Worm (Caenorhabditis elegans) whole organism, L4 larva: ENCODE measurements around the gene ZK105.13.

ENCODE experiments used
- D1046.2 ChIP-seq: fragments of 200-800 bp; sonication (Bioruptor generic); IDR thresholded peaks from 2 replicates; pipeline ENCODE4 v1.3.6; 2022; ENCODE audit warnings: missing genetic modification characterization, missing compliant biosample characterization
- F26F4.8 ChIP-seq: fragments of 200-800 bp; sonication (Bioruptor generic); conservative IDR thresholded peaks from 2 replicates; pipeline ENCODE4 v1.3.6; 2022; ENCODE audit warnings: missing genetic modification characterization, missing compliant biosample characterization
- ama-1 ChIP-seq: fragments of 150-350 bp; optimal IDR thresholded peaks from 2 replicates; lab custom pipeline; 2014; ENCODE audit warnings: inconsistent platforms, mixed read lengths
- cey-2 ChIP-seq: sonication (generic microtip); optimal IDR thresholded peaks from 3 replicates; lab custom pipeline; 2017; ENCODE audit warnings: missing genetic modification characterization, mild to moderate bottlenecking, missing compliant biosample characterization, antibody characterized with exemption, borderline replicate concordance; ENCODE audit not compliant: insufficient read depth
- daf-12 ChIP-seq: fragments of 150-350 bp; optimal IDR thresholded peaks from 2 replicates; lab custom pipeline; 2014; ENCODE audit warnings: missing biosample characterization, missing genetic modification reagents, missing genetic modification characterization
- fkh-10 ChIP-seq: fragments of 150-350 bp; optimal IDR thresholded peaks from 2 replicates; lab custom pipeline; 2014; ENCODE audit warnings: missing biosample characterization, missing genetic modification reagents, missing genetic modification characterization
- hlh-11 ChIP-seq: fragments of 200-800 bp; sonication (Bioruptor generic); optimal IDR thresholded peaks from 2 replicates; lab custom pipeline; 2018; ENCODE audit warnings: mild to moderate bottlenecking, missing genetic modification characterization, missing compliant biosample characterization
- lin-39 ChIP-seq: fragments of 150-350 bp; optimal IDR thresholded peaks from 2 replicates; lab custom pipeline; 2014; ENCODE audit warnings: missing biosample characterization, missing genetic modification reagents, missing genetic modification characterization
- lsy-2 ChIP-seq, 2 experiments: fragments of 150-350 bp in 1 of 2; sonication (generic microtip) in 1 of 2; optimal IDR thresholded peaks; 2 replicates each; lab custom pipeline; 2014 to 2017; ENCODE audit warnings: missing biosample characterization in 2 of 2, missing genetic modification characterization in 2 of 2
- nhr-11 ChIP-seq: fragments of 150-350 bp; optimal IDR thresholded peaks from 2 replicates; lab custom pipeline; 2014; ENCODE audit warnings: missing biosample characterization, missing genetic modification characterization
- nhr-25 ChIP-seq: sonication (generic microtip); optimal IDR thresholded peaks from 2 replicates; lab custom pipeline; 2017; ENCODE audit warnings: missing genetic modification characterization, mild to moderate bottlenecking, missing compliant biosample characterization, antibody characterized with exemption, moderate library complexity, borderline replicate concordance; ENCODE audit not compliant: insufficient read depth
- pha-4 ChIP-seq, 2 experiments: fragments of 150-350 bp in 1 of 2; fragments of 200-800 bp in 1 of 2; sonication (Bioruptor generic) in 1 of 2; IDR thresholded peaks in 1 of 2; optimal IDR thresholded peaks in 1 of 2; 2 replicates each; pipeline versions ENCODE4 v1.3.6 to Lab custom; 2014 to 2022; ENCODE audit warnings: missing genetic modification characterization in 2 of 2, missing genetic modification reagents in 2 of 2, missing biosample characterization in 1 of 2, missing compliant biosample characterization in 1 of 2

- no peak for TF ChIP-seq lsy-2 (tag; optimal IDR thresholded peaks at IDR 0.05; lab: Kevin White, UChicago)
- TF ChIP-seq F26F4.8 (GFP tag; lab: Robert Waterston, UW), result no peak
- TF ChIP-seq lin-39, result no peak
- no peak for TF ChIP-seq daf-12 (tag; lab: Kevin White, UChicago)
- no peak for TF ChIP-seq ama-1 (lab: Kevin White, UChicago)
- no peak for TF ChIP-seq fkh-10 (GFP tag; lab: Kevin White, UChicago)
- TF ChIP-seq D1046.2 (GFP tag; lab: Robert Waterston, UW), result no peak
- no peak for TF ChIP-seq pha-4 (GFP tag; IDR thresholded peaks at IDR 0.05; lab: Robert Waterston, UW)
- TF ChIP-seq pha-4 (tag; optimal IDR thresholded peaks at IDR 0.05; lab: Kevin White, UChicago), result no peak
- TF ChIP-seq nhr-25 (tag; lab: Kevin White, UChicago), result no peak
- no peak for TF ChIP-seq hlh-11 (tag; lab: Kevin White, UChicago)
- no peak for TF ChIP-seq nhr-11 (tag; lab: Kevin White, UChicago)
- TF ChIP-seq cey-2 (tag; lab: Kevin White, UChicago), result no peak
Observed at ce11 chrV:7705316-7705715, 7.7 kb downstream of the ZK105.13 start, which contains the start of gene srw-3.
